Worm (Caenorhabditis elegans) whole organism, late embryonic: ENCODE results near the gene Y38H6C.25.

ENCODE experiments used
- ama-1 ChIP-seq: fragments of 150-350 bp; optimal IDR thresholded peaks from 2 replicates; lab custom pipeline; 2014
- ceh-14 ChIP-seq: sonication (generic microtip); optimal IDR thresholded peaks from 2 replicates; lab custom pipeline; 2016; ENCODE audit warnings: missing genotype, missing genetic modification characterization, missing compliant biosample characterization
- ceh-2 ChIP-seq: sonication (generic microtip); optimal IDR thresholded peaks from 2 replicates; lab custom pipeline; 2016; ENCODE audit warnings: missing genotype, missing genetic modification characterization, missing compliant biosample characterization
- ceh-22 ChIP-seq: sonication (generic microtip); optimal IDR thresholded peaks from 2 replicates; lab custom pipeline; 2017; ENCODE audit warnings: missing biosample characterization, missing genetic modification characterization
- ceh-31 ChIP-seq: sonication (generic microtip); optimal IDR thresholded peaks from 2 replicates; lab custom pipeline; 2016; ENCODE audit warnings: missing genetic modification characterization, missing compliant biosample characterization
- ceh-34 ChIP-seq: sonication (generic microtip); optimal IDR thresholded peaks from 2 replicates; lab custom pipeline; 2016; ENCODE audit warnings: mild to moderate bottlenecking, missing genetic modification characterization, missing compliant biosample characterization
- ceh-6 ChIP-seq: fragments of 200-800 bp; sonication (Bioruptor generic); optimal IDR thresholded peaks from 2 replicates; lab custom pipeline; 2018; ENCODE audit warnings: mild to moderate bottlenecking, missing genetic modification characterization, missing compliant biosample characterization
- che-1 ChIP-seq: sonication (generic microtip); optimal IDR thresholded peaks from 2 replicates; lab custom pipeline; 2016; ENCODE audit warnings: mild to moderate bottlenecking, missing genetic modification characterization, missing compliant biosample characterization
- dve-1 ChIP-seq: sonication (generic microtip); optimal IDR thresholded peaks from 2 replicates; lab custom pipeline; 2017; ENCODE audit warnings: antibody characterized with exemption, mild to moderate bottlenecking, missing genetic modification characterization, missing compliant biosample characterization
- elt-2 ChIP-seq: sonication (generic microtip); optimal IDR thresholded peaks from 2 replicates; lab custom pipeline; 2016; ENCODE audit warnings: missing genetic modification reagents, missing genetic modification characterization, missing compliant biosample characterization
- elt-4 ChIP-seq: sonication (generic microtip); optimal IDR thresholded peaks from 2 replicates; lab custom pipeline; 2016; ENCODE audit warnings: missing genetic modification characterization, missing compliant biosample characterization
- eyg-1 ChIP-seq: sonication (generic microtip); optimal IDR thresholded peaks from 2 replicates; lab custom pipeline; 2016; ENCODE audit warnings: missing genotype, missing genetic modification characterization, missing compliant biosample characterization
- fax-1 ChIP-seq: sonication (generic microtip); optimal IDR thresholded peaks from 2 replicates; lab custom pipeline; 2016; ENCODE audit warnings: missing genotype, missing genetic modification characterization, missing compliant biosample characterization
- fkh-6 ChIP-seq: sonication (generic microtip); optimal IDR thresholded peaks from 2 replicates; lab custom pipeline; 2016; ENCODE audit warnings: missing genetic modification characterization, missing compliant biosample characterization
- gmeb-2 ChIP-seq: sonication (generic microtip); optimal IDR thresholded peaks from 2 replicates; lab custom pipeline; 2016; ENCODE audit warnings: missing genetic modification characterization, inconsistent platforms, missing compliant biosample characterization
- hlh-15 ChIP-seq: sonication (generic microtip); optimal IDR thresholded peaks from 2 replicates; lab custom pipeline; 2016; ENCODE audit warnings: missing genetic modification characterization, missing compliant biosample characterization
- hlh-30 ChIP-seq: sonication (generic microtip); optimal IDR thresholded peaks from 2 replicates; lab custom pipeline; 2017; ENCODE audit warnings: antibody characterized with exemption, missing genetic modification characterization, missing compliant biosample characterization; ENCODE audit not compliant: insufficient read depth
- hlh-6 ChIP-seq: sonication (generic microtip); optimal IDR thresholded peaks from 2 replicates; lab custom pipeline; 2016; ENCODE audit warnings: missing genotype, missing genetic modification characterization, missing compliant biosample characterization
- hlh-8 ChIP-seq: sonication (generic microtip); optimal IDR thresholded peaks from 2 replicates; lab custom pipeline; 2016; ENCODE audit warnings: missing genotype, missing genetic modification characterization, missing compliant biosample characterization
- madf-2 ChIP-seq: sonication (generic microtip); optimal IDR thresholded peaks from 2 replicates; lab custom pipeline; 2017; ENCODE audit warnings: missing genetic modification characterization, missing compliant biosample characterization
- mec-3 ChIP-seq: sonication (generic microtip); optimal IDR thresholded peaks from 2 replicates; lab custom pipeline; 2016; ENCODE audit warnings: borderline replicate concordance, missing genetic modification characterization, missing compliant biosample characterization
- npax-4 ChIP-seq: sonication (generic microtip); optimal IDR thresholded peaks from 2 replicates; lab custom pipeline; 2016; ENCODE audit warnings: missing genetic modification characterization, missing compliant biosample characterization
- odd-2 ChIP-seq: sonication (generic microtip); optimal IDR thresholded peaks from 2 replicates; lab custom pipeline; 2017; ENCODE audit warnings: antibody characterized with exemption, mild to moderate bottlenecking, missing genetic modification characterization, missing compliant biosample characterization
- pag-3 ChIP-seq: sonication (generic microtip); optimal IDR thresholded peaks from 2 replicates; lab custom pipeline; 2016; ENCODE audit warnings: missing compliant biosample characterization, missing genetic modification characterization, borderline replicate concordance
- pat-9 ChIP-seq: fragments of 200-800 bp; sonication (Bioruptor generic); optimal IDR thresholded peaks from 2 replicates; lab custom pipeline; 2018; ENCODE audit warnings: mild to moderate bottlenecking, missing genetic modification characterization, moderate library complexity, missing compliant biosample characterization
- pax-1 ChIP-seq: fragments of 150-350 bp; optimal IDR thresholded peaks from 2 replicates; lab custom pipeline; 2014; ENCODE audit warnings: missing biosample characterization, missing genetic modification characterization
- pha-4 ChIP-seq: fragments of 150-350 bp; optimal IDR thresholded peaks from 2 replicates; lab custom pipeline; 2018; ENCODE audit warnings: missing biosample characterization, missing genetic modification reagents, missing genetic modification characterization
- pros-1 ChIP-seq: fragments of 150-350 bp; optimal IDR thresholded peaks from 2 replicates; lab custom pipeline; 2014; ENCODE audit warnings: missing biosample characterization, missing genetic modification reagents, missing genetic modification characterization
- ref-2 ChIP-seq: sonication (generic microtip); optimal IDR thresholded peaks from 2 replicates; lab custom pipeline; 2016; ENCODE audit warnings: missing genetic modification characterization, missing compliant biosample characterization
- sox-4 ChIP-seq: sonication (generic microtip); optimal IDR thresholded peaks from 2 replicates; lab custom pipeline; 2017; ENCODE audit warnings: mild to moderate bottlenecking, missing genetic modification characterization, inconsistent platforms, missing compliant biosample characterization
- tbx-2 ChIP-seq: sonication (generic microtip); optimal IDR thresholded peaks from 2 replicates; lab custom pipeline; 2016; ENCODE audit warnings: missing genetic modification characterization, missing compliant biosample characterization
- unc-3 ChIP-seq, 2 experiments: fragments of 200-800 bp in 1 of 2; sonication (Bioruptor generic) in 1 of 2; sonication (generic microtip) in 1 of 2; conservative IDR thresholded peaks in 1 of 2; optimal IDR thresholded peaks in 1 of 2; 2 replicates each; pipeline versions ENCODE4 v1.3.6 to Lab custom; 2016 to 2022; ENCODE audit warnings: missing compliant biosample characterization in 2 of 2, missing genetic modification characterization in 2 of 2, missing genetic modification reagents in 1 of 2
- unc-42 ChIP-seq: sonication (generic microtip); optimal IDR thresholded peaks from 2 replicates; lab custom pipeline; 2016; ENCODE audit warnings: missing genotype, missing genetic modification characterization, missing compliant biosample characterization
- unc-86 ChIP-seq: sonication (generic microtip); optimal IDR thresholded peaks from 2 replicates; lab custom pipeline; 2016; ENCODE audit warnings: missing genetic modification characterization, missing compliant biosample characterization
- ztf-16 ChIP-seq: sonication (generic microtip); optimal IDR thresholded peaks from 2 replicates; lab custom pipeline; 2017; ENCODE audit warnings: missing genetic modification characterization, missing compliant biosample characterization

The Y38H6C.25 gene

DNA sequence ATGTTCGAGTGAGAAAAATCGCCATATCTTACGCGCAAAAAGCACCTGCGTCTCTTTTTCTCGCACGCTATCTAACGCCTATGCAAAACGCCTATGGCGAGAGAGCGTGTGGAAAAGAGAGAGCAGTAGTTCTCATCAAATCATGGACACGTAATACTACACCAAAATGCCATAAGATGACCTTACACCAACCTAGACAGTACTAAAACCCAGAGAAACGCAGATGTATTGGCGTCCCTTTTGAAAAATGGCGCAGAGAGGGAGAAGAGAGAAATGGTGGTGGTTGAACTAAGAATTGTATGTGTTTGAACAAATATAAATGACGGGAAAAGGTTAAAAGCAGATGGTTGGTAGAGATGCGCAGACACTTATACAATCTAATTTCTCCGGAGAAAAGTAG is 20.0 kb downstream of the Y38H6C.25 start, which contains the start of gene Y38H6C.16:
TSS of gene Y38H6C.16 (minus strand) at position 293 of the 400 bp plus-strand sequence.
- peak; percentile 14 for TF ChIP-seq elt-2 (tag; lab: Kevin White, UChicago)
- TF ChIP-seq unc-42 = no peak
- TF ChIP-seq ceh-2 (tag; lab: Kevin White, UChicago) = no peak
- no peak for TF ChIP-seq ceh-22 (tag; lab: Kevin White, UChicago)

DNA sequence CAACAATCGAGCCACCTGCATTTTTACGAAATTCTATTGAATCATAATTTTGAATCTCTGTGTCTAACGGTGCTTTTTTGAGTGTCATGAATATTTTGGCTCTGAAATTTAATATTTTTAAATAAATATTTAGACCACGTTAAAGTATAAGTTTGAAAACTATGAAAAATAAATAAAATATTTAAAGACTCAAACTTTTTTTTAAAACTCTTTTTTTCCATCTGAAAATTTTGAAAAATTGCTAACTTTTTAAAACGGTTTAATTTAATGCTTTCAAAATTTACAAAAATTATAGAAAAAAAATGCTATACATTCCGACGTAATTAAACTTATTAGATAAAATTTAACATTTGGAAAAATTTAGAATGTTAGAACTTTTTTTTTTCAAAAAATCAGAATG is 25.1 kb downstream of the Y38H6C.25 start, which contains the start of gene slc-36.3:
TSS of gene slc-36.3 (minus strand) at position 101 of the 400 bp plus-strand sequence.
- no peak for TF ChIP-seq unc-3 (GFP tag; conservative IDR thresholded peaks at IDR 0.05; lab: Robert Waterston, UW)
- no peak for TF ChIP-seq unc-3 (tag; optimal IDR thresholded peaks at IDR 0.05; lab: Kevin White, UChicago)
- TF ChIP-seq eyg-1 (tag; lab: Kevin White, UChicago) = no peak
- TF ChIP-seq pha-4 (tag; lab: Kevin White, UChicago) = no peak
- TF ChIP-seq pax-1 (tag; lab: Kevin White, UChicago) = no peak
- TF ChIP-seq hlh-30 (tag; lab: Kevin White, UChicago) = no peak
- TF ChIP-seq, all 69 proteins: peak for 0

- no peak for TF ChIP-seq odd-2 (tag; lab: Kevin White, UChicago)
- TF ChIP-seq unc-3 (GFP tag; conservative IDR thresholded peaks at IDR 0.05; lab: Robert Waterston, UW) = no peak
- no peak for TF ChIP-seq unc-3 (tag; optimal IDR thresholded peaks at IDR 0.05; lab: Kevin White, UChicago)
- TF ChIP-seq npax-4 (tag; lab: Kevin White, UChicago) = no peak
- TF ChIP-seq hlh-6 = no peak
Observed at ce11 chrV:20544610-20545009, 25.6 kb downstream of the Y38H6C.25 start.

DNA sequence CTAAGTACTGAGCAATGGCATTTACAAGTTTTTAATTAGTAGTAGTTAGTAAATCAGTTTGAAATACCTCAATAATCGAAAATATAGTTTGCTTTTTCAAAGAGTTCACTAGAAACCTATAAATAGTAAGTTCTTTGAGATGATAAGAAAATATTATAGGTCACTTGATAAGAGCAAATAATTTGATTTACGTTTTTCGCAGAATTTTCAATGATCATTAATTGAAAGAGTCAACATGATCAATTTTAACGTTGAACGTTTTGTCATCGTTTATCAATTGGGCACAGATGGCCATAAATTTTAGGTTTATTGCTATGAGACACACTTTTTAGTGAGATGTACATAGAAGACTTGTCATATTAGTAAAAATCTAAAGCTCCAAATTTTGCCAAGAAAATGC is 26.7 kb downstream of the Y38H6C.25 start:
- TF ChIP-seq pat-9 (tag; lab: Kevin White, UChicago) = no peak
- no peak for TF ChIP-seq sox-4 (tag; lab: Kevin White, UChicago)

- TF ChIP-seq ama-1 (lab: Kevin White, UChicago) (no peak), npax-4 (tag; lab: Kevin White, UChicago) (no peak), hlh-30 (tag; lab: Kevin White, UChicago) (no peak), eyg-1 (tag; lab: Kevin White, UChicago) (no peak), madf-2 (no peak), pag-3 (tag; lab: Kevin White, UChicago) (no peak), ceh-22 (tag; lab: Kevin White, UChicago) (no peak), dve-1 (no peak)
Observed at ce11 chrV:20547048-20547447, 28.0 kb downstream of the Y38H6C.25 start, which contains the start of gene Y38H6C.18. Y38H6C.18 (minus strand) TSS chrV:20547148.

DNA sequence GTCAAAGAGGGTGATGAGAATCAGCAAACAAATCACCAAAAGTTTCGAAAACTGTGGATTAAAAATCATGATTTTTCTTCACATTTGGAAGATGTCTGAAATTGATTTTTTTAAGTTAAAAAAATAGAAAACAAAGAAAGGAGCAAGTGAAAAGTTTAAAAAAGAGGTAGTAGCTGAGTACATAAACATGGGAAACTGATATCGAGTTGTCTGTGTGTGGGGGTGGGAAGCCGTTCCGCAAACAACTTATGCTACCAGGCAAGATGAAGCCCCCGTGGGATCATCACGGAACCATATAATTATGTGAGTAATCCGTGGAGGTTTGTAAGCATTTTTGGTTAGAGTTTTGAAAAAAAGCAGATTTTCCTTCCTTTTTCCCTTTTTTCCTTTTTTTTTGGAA is 32.1 kb downstream of the Y38H6C.25 start, which contains the start of gene Y38H6C.20:
TSS of gene Y38H6C.20 (minus strand) at position 101 of the 400 bp plus-strand sequence.
- TF ChIP-seq elt-4 (tag; lab: Kevin White, UChicago) = no peak
- no peak for TF ChIP-seq fax-1 (tag; lab: Kevin White, UChicago)
- TF ChIP-seq mec-3 (tag; lab: Kevin White, UChicago) = no peak
- TF ChIP-seq elt-2 (tag; lab: Kevin White, UChicago) = no peak
- TF ChIP-seq hlh-8 (tag; lab: Kevin White, UChicago) = no peak
- TF ChIP-seq ceh-2 (tag; lab: Kevin White, UChicago) = no peak
- no peak for TF ChIP-seq ceh-31 (tag; lab: Kevin White, UChicago)
- no peak for TF ChIP-seq ama-1 (lab: Kevin White, UChicago)
- TF ChIP-seq ztf-16 (tag; lab: Kevin White, UChicago) = no peak
- no peak for TF ChIP-seq hlh-6
- TF ChIP-seq ref-2 (tag; lab: Kevin White, UChicago) = no peak
- TF ChIP-seq hlh-30 (tag; lab: Kevin White, UChicago) = no peak

DNA sequence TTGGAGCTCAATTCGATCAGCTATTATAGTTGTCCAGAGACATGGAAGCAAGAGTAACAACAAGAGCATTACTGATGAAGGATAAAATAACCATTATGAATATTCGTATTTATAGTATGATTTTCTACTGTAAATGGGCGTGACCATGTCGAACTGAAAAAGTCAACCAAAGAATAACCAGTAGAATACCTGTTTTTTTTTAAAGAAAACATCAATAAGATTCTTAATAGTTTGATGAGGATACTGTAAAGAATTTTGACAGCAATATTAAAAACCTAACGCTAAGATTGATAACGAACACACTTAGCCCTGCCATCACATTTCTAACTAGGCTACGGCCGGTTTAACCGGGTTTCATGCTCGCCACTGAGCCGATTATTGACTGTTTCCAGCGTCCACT is 33.9 kb downstream of the Y38H6C.25 start, which contains the start of gene vmo-1:
TSS of gene vmo-1 (minus strand) at position 101 of the 400 bp plus-strand sequence.
- no peak for TF ChIP-seq ceh-34
- TF ChIP-seq pat-9 (tag; lab: Kevin White, UChicago) = no peak
- TF ChIP-seq hlh-15 (tag; lab: Kevin White, UChicago) = no peak
- no peak for TF ChIP-seq gmeb-2 (tag; lab: Kevin White, UChicago)
- TF ChIP-seq pros-1 (tag; lab: Kevin White, UChicago) = no peak
- TF ChIP-seq ceh-6 (GFP tag; lab: Kevin White, UChicago) = no peak
- TF ChIP-seq unc-86 (tag; lab: Kevin White, UChicago) = no peak
- TF ChIP-seq tbx-2 (tag; lab: Kevin White, UChicago) = no peak
- no peak for TF ChIP-seq elt-4 (tag; lab: Kevin White, UChicago)
- TF ChIP-seq pha-4 (tag; lab: Kevin White, UChicago) = no peak
- no peak for TF ChIP-seq ceh-14 (tag; lab: Kevin White, UChicago)
- no peak for TF ChIP-seq ama-1 (lab: Kevin White, UChicago)
- TF ChIP-seq fkh-6 (tag; lab: Kevin White, UChicago) = no peak
- TF ChIP-seq ceh-31 (tag; lab: Kevin White, UChicago) = no peak
- no peak for TF ChIP-seq che-1 (tag; lab: Kevin White, UChicago)
